Fruit fly (Drosophila melanogaster) whole organism, embryonic: Measurements from ENCODE around the gene Or7a.

ENCODE experiments used
- Antp ChIP-seq: fragments of 200-800 bp; sonication (Bioruptor generic); optimal IDR thresholded peaks from 3 replicates; lab custom pipeline; 2016; ENCODE audit warnings: missing biosample characterization, missing genetic modification characterization
- CG10267 ChIP-seq: fragments of 200-800 bp; sonication (Bioruptor generic); optimal IDR thresholded peaks from 2 replicates; lab custom pipeline; 2018; ENCODE audit warnings: missing biosample characterization, mild to moderate bottlenecking, missing genetic modification characterization, moderate library complexity
- CG10462 ChIP-seq: fragments of 200-800 bp; sonication (Bioruptor generic); optimal IDR thresholded peaks from 2 replicates; lab custom pipeline; 2016; ENCODE audit warnings: missing biosample characterization, missing genetic modification characterization
- CG13775 ChIP-seq: fragments of 200-800 bp; sonication (Bioruptor generic); optimal IDR thresholded peaks from 3 replicates; lab custom pipeline; 2017; ENCODE audit warnings: missing biosample characterization, mild to moderate bottlenecking, missing genetic modification characterization
- CG14710 ChIP-seq: fragments of 200-800 bp; sonication (Bioruptor generic); optimal IDR thresholded peaks from 3 replicates; lab custom pipeline; 2019; ENCODE audit warnings: missing biosample characterization, mild to moderate bottlenecking, missing genetic modification characterization, moderate library complexity
- CG15479 ChIP-seq: fragments of 200-800 bp; sonication (Bioruptor generic); optimal IDR thresholded peaks from 3 replicates; lab custom pipeline; 2019; ENCODE audit warnings: missing biosample characterization, mild to moderate bottlenecking, missing genetic modification characterization, moderate library complexity
- CG17385 ChIP-seq: fragments of 200-800 bp; sonication (Bioruptor generic); optimal IDR thresholded peaks from 3 replicates; lab custom pipeline; 2018; ENCODE audit warnings: missing biosample characterization, mild to moderate bottlenecking, missing genetic modification characterization
- CG18011 ChIP-seq: fragments of 200-800 bp; sonication (Bioruptor generic); optimal IDR thresholded peaks from 2 replicates; lab custom pipeline; 2017; ENCODE audit warnings: missing biosample characterization, missing genetic modification characterization, mild to moderate bottlenecking, moderate library complexity, missing genotype
- CG30431 ChIP-seq: fragments of 200-800 bp; sonication (Bioruptor generic); optimal IDR thresholded peaks from 2 replicates; lab custom pipeline; 2017; ENCODE audit warnings: missing biosample characterization, missing genetic modification characterization
- CG32767 ChIP-seq: fragments of 200-800 bp; sonication (Bioruptor generic); IDR thresholded peaks from 2 replicates; pipeline ENCODE4 v1.3.6; 2022; ENCODE audit warnings: missing biosample characterization, missing genetic modification characterization
- CG42726 ChIP-seq: fragments of 200-800 bp; sonication (Bioruptor generic); IDR thresholded peaks from 2 replicates; pipeline ENCODE4 v1.3.6; 2022; ENCODE audit warnings: missing biosample characterization, missing genetic modification characterization; ENCODE audit not compliant: partially characterized antibody
- CG5180 ChIP-seq: fragments of 200-800 bp; sonication (Bioruptor generic); optimal IDR thresholded peaks from 3 replicates; lab custom pipeline; 2017; ENCODE audit warnings: missing biosample characterization, missing genetic modification characterization, mild to moderate bottlenecking, moderate library complexity, missing genetic modification reagents
- CG5245 ChIP-seq: fragments of 200-800 bp; sonication (Bioruptor generic); optimal IDR thresholded peaks from 3 replicates; lab custom pipeline; 2016; ENCODE audit warnings: missing biosample characterization, missing genetic modification characterization
- CG6272 ChIP-seq: fragments of 200-800 bp; sonication (Bioruptor generic); IDR thresholded peaks from 2 replicates; pipeline ENCODE4 v1.3.6; 2022; ENCODE audit warnings: missing biosample characterization, missing genetic modification characterization
- CG6854 ChIP-seq: fragments of 200-800 bp; sonication (Bioruptor generic); optimal IDR thresholded peaks from 3 replicates; lab custom pipeline; 2017; ENCODE audit warnings: missing biosample characterization, mild to moderate bottlenecking, missing genetic modification characterization
- CTCF ChIP-seq: fragments of 200-800 bp; sonication (Bioruptor generic); optimal IDR thresholded peaks from 2 replicates; lab custom pipeline; 2017; ENCODE audit warnings: missing biosample characterization, mild to moderate bottlenecking, missing genetic modification characterization, moderate library complexity
- Dp ChIP-seq: fragments of 200-800 bp; sonication (Bioruptor generic); optimal IDR thresholded peaks from 2 replicates; lab custom pipeline; 2018; ENCODE audit warnings: missing biosample characterization, mild to moderate bottlenecking, missing genetic modification characterization, moderate library complexity
- Dref ChIP-seq: fragments of 200-800 bp; sonication (Bioruptor generic); IDR thresholded peaks from 2 replicates; pipeline ENCODE4 v1.3.6; 2022; ENCODE audit warnings: missing biosample characterization, missing genetic modification characterization
- E2f1 ChIP-seq: fragments of 200-800 bp; sonication (Bioruptor generic); IDR thresholded peaks from 2 replicates; pipeline ENCODE4 v1.3.6; 2022; ENCODE audit warnings: missing biosample characterization, missing genetic modification characterization
- ERR ChIP-seq: fragments of 200-800 bp; sonication (Bioruptor generic); optimal IDR thresholded peaks from 2 replicates; lab custom pipeline; 2016; ENCODE audit warnings: missing biosample characterization, missing genetic modification characterization
- Eip74EF ChIP-seq, 2 experiments: fragments of 200-800 bp in 1 of 2; fragments of >200 bp in 1 of 2; sonication (Bioruptor generic) in 1 of 2; optimal IDR thresholded peaks; 2 replicates each; lab custom pipeline; 2017 to 2019; ENCODE audit warnings: missing biosample characterization in 2 of 2, missing genetic modification characterization in 2 of 2, mild to moderate bottlenecking in 1 of 2, moderate library complexity in 1 of 2
- Gsc ChIP-seq: fragments of 200-800 bp; sonication (Bioruptor generic); IDR thresholded peaks from 2 replicates; pipeline ENCODE4 v1.3.6; 2022; ENCODE audit warnings: missing biosample characterization, missing genetic modification characterization
- HLH4C ChIP-seq: fragments of 200-800 bp; sonication (Bioruptor generic); IDR thresholded peaks from 3 replicates; pipeline ENCODE4 v1.3.6; 2022; ENCODE audit warnings: missing biosample characterization, missing genetic modification characterization; ENCODE audit not compliant: partially characterized antibody
- Hmr ChIP-seq: fragments of 200-800 bp; sonication (Bioruptor generic); optimal IDR thresholded peaks from 3 replicates; lab custom pipeline; 2017; ENCODE audit warnings: mild to moderate bottlenecking, missing biosample characterization, missing genetic modification reagents, missing genetic modification characterization
- MBD-R2 ChIP-seq: fragments of 200-800 bp; sonication (Bioruptor generic); IDR thresholded peaks from 2 replicates; pipeline ENCODE4 v1.3.6; 2022; ENCODE audit warnings: missing biosample characterization, missing genetic modification characterization
- MESR4 ChIP-seq: fragments of 200-800 bp; sonication (Bioruptor generic); optimal IDR thresholded peaks from 2 replicates; lab custom pipeline; 2018; ENCODE audit warnings: missing biosample characterization, mild to moderate bottlenecking, missing genetic modification characterization, moderate library complexity
- Rfx ChIP-seq: fragments of 200-800 bp; sonication (Bioruptor generic); IDR thresholded peaks from 2 replicates; pipeline ENCODE4 v1.3.6; 2022; ENCODE audit warnings: missing biosample characterization, missing genetic modification characterization
- al ChIP-seq: fragments of 200-800 bp; sonication (Bioruptor generic); IDR thresholded peaks from 2 replicates; pipeline ENCODE4 v1.3.6; 2022; ENCODE audit warnings: missing biosample characterization, missing genetic modification characterization
- bbx ChIP-seq: fragments of 200-800 bp; sonication (Bioruptor generic); IDR thresholded peaks from 2 replicates; pipeline ENCODE4 v1.3.6; 2022; ENCODE audit warnings: missing biosample characterization, missing genetic modification characterization; ENCODE audit not compliant: partially characterized antibody
- bcd ChIP-seq: fragments of 200-800 bp; sonication (Bioruptor generic); optimal IDR thresholded peaks from 2 replicates; lab custom pipeline; 2017; ENCODE audit warnings: missing biosample characterization, mild to moderate bottlenecking, missing genetic modification characterization
- cas ChIP-seq: fragments of 200-800 bp; sonication (Bioruptor generic); IDR thresholded peaks from 2 replicates; pipeline ENCODE4 v1.3.6; 2022; ENCODE audit warnings: missing biosample characterization, missing genetic modification characterization
- cato ChIP-seq: fragments of 200-800 bp; sonication (Bioruptor generic); optimal IDR thresholded peaks from 2 replicates; lab custom pipeline; 2016; ENCODE audit warnings: missing biosample characterization, missing genetic modification characterization, borderline replicate concordance
- croc ChIP-seq: fragments of 200-800 bp; sonication (Bioruptor generic); conservative IDR thresholded peaks from 3 replicates; pipeline ENCODE4 v1.3.6; 2022; ENCODE audit warnings: missing biosample characterization, missing genetic modification characterization
- dimm ChIP-seq: fragments of 200-800 bp; sonication (Bioruptor generic); IDR thresholded peaks from 2 replicates; pipeline ENCODE4 v1.3.6; 2022; ENCODE audit warnings: missing biosample characterization, missing genetic modification characterization
- ewg ChIP-seq: fragments of 200-800 bp; sonication (Bioruptor generic); optimal IDR thresholded peaks from 3 replicates; lab custom pipeline; 2017; ENCODE audit warnings: mild to moderate bottlenecking, missing biosample characterization, missing genetic modification reagents, missing genetic modification characterization
- fru ChIP-seq: fragments of >200 bp; optimal IDR thresholded peaks from 2 replicates; lab custom pipeline; 2017
- gcm ChIP-seq: fragments of 200-800 bp; sonication (Bioruptor generic); optimal IDR thresholded peaks from 2 replicates; lab custom pipeline; 2019; ENCODE audit warnings: missing biosample characterization, mild to moderate bottlenecking, missing genetic modification characterization, moderate library complexity
- gcm2 ChIP-seq: fragments of 200-800 bp; sonication (Bioruptor generic); optimal IDR thresholded peaks from 2 replicates; lab custom pipeline; 2016; ENCODE audit warnings: missing biosample characterization, missing genetic modification characterization
- gfzf ChIP-seq: fragments of 200-800 bp; sonication (Bioruptor generic); optimal IDR thresholded peaks from 2 replicates; lab custom pipeline; 2016; ENCODE audit warnings: missing biosample characterization, mild to moderate bottlenecking, missing genetic modification characterization, moderate library complexity
- insv ChIP-seq, 2 experiments: fragments of 200-800 bp; sonication (Bioruptor generic); optimal IDR thresholded peaks; 3 replicates each; lab custom pipeline; 2016 to 2018; ENCODE audit warnings: missing biosample characterization in 2 of 2, missing genetic modification characterization in 2 of 2
- knrl ChIP-seq: fragments of 200-800 bp; sonication (Bioruptor generic); IDR thresholded peaks from 3 replicates; pipeline ENCODE4 v1.3.6; 2022; ENCODE audit warnings: missing biosample characterization, missing genetic modification characterization; ENCODE audit not compliant: partially characterized antibody
- nau ChIP-seq: fragments of 200-800 bp; sonication (Bioruptor generic); optimal IDR thresholded peaks from 3 replicates; lab custom pipeline; 2017; ENCODE audit warnings: missing biosample characterization, mild to moderate bottlenecking, missing genetic modification characterization, missing genetic modification reagents
- oc ChIP-seq: fragments of 200-800 bp; sonication (Bioruptor generic); optimal IDR thresholded peaks from 2 replicates; lab custom pipeline; 2018; ENCODE audit warnings: missing biosample characterization, mild to moderate bottlenecking, missing genetic modification characterization, moderate library complexity
- onecut ChIP-seq: fragments of 200-800 bp; sonication (Bioruptor generic); IDR thresholded peaks from 2 replicates; pipeline ENCODE4 v1.3.6; 2022; ENCODE audit warnings: missing biosample characterization, missing genetic modification characterization
- psq ChIP-seq: fragments of 200-800 bp; sonication (Bioruptor generic); optimal IDR thresholded peaks from 2 replicates; lab custom pipeline; 2017; ENCODE audit warnings: missing biosample characterization, missing genetic modification characterization
- pzg ChIP-seq: fragments of 200-800 bp; sonication (Bioruptor generic); optimal IDR thresholded peaks from 3 replicates; lab custom pipeline; 2018; ENCODE audit warnings: missing biosample characterization, mild to moderate bottlenecking, missing genetic modification characterization, moderate library complexity
- sens ChIP-seq: fragments of 200-800 bp; sonication (Bioruptor generic); peaks from one replicate; lab custom pipeline; 2016; ENCODE audit warnings: missing biosample characterization, missing genetic modification characterization
- sens-2 ChIP-seq: fragments of 200-800 bp; sonication (Bioruptor generic); IDR thresholded peaks from 2 replicates; pipeline ENCODE4 v1.3.6; 2022; ENCODE audit warnings: missing biosample characterization, missing genetic modification characterization

The Or7a gene

DNA sequence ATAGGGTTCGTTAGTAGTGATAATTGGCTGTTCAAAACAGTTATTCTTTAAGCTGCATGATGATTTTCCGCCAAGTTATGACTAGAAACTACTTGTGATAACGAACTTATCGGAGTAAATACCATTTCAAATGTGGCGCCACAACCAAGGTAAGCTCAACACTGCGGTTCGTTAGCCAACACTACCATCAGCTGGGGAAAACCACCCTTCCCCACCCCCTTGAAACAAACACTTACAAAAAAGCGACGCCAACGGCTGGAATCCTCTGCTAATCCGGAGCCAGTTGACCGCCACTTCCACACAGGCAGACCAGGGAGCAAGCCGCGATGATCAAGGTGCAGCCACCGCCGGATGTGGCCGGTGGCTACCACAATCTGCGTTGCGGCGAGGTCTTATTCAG, 12.8 kb downstream of the Or7a start, which contains the start of gene CG18262 (continued):
- TF ChIP-seq bcd (GFP tag; lab: Kevin White, UChicago) (no peak), gcm2 (GFP tag; lab: Kevin White, UChicago) (no peak), pzg (peak; percentile 49), Dp (GFP tag; lab: Kevin White, UChicago) (peak; percentile 83), CG42726 (GFP tag; lab: Robert Waterston, UW) (no peak)

dm6 chrX:8152077-8152476, 13.4 kb downstream of the Or7a start, which contains the start of gene Gbeta5:
TSS of gene Gbeta5 (minus strand) at chrX:8152275.
- peak; percentile 53 for TF ChIP-seq onecut
- TF ChIP-seq CG32767 (GFP tag; lab: Robert Waterston, UW): peak; percentile 70; the same call in 1 of the 2 replicates
- peak in 1 of 2 experiments; percentile 83 for TF ChIP-seq insv (GFP tag; optimal IDR thresholded peaks at IDR 0.05; lab: Kevin White, UChicago)
- TF ChIP-seq fru: no peak
- TF ChIP-seq knrl: no peak
- TF ChIP-seq sens (GFP tag; lab: Kevin White, UChicago): peak; percentile 15
- TF ChIP-seq bbx (GFP tag; lab: Robert Waterston, UW): peak; percentile 14; the same call in 1 of the 2 replicates
- TF ChIP-seq gcm (GFP tag; lab: Kevin White, UChicago): no peak
- peak; percentile 17 for TF ChIP-seq CG14710
- peak; percentile 66 for TF ChIP-seq MESR4 (GFP tag; lab: Kevin White, UChicago)
- no peak for TF ChIP-seq CG15479 (GFP tag; lab: Kevin White, UChicago)
- TF ChIP-seq CG5245 (GFP tag; lab: Kevin White, UChicago): no peak
- no peak for TF ChIP-seq nau
- TF ChIP-seq cas (GFP tag; lab: Robert Waterston, UW): no peak
- TF ChIP-seq CG6854 (GFP tag; lab: Kevin White, UChicago): no peak
- TF ChIP-seq dimm (GFP tag; lab: Robert Waterston, UW): no peak
- TF ChIP-seq CG10462 (GFP tag; lab: Kevin White, UChicago): peak; percentile 17
- no peak for TF ChIP-seq Antp
- TF ChIP-seq MBD-R2 (GFP tag; lab: Robert Waterston, UW): 0 out of 2 replicates have a peak, but pooled peaks have one; percentile 8
- no peak for TF ChIP-seq psq
- no peak for TF ChIP-seq E2f1 (GFP tag; lab: Robert Waterston, UW)
- no peak for TF ChIP-seq croc (GFP tag; lab: Robert Waterston, UW)
- peak; percentile 49 for TF ChIP-seq Dref (GFP tag; lab: Robert Waterston, UW)

- TF ChIP-seq Hmr (GFP tag; lab: Kevin White, UChicago) (no peak), CG17385 (GFP tag; lab: Kevin White, UChicago) (no peak), ewg (GFP tag; lab: Kevin White, UChicago) (no peak), Gsc (GFP tag; lab: Robert Waterston, UW) (no peak), CG13775 (no peak), CG30431 (GFP tag; lab: Kevin White, UChicago) (no peak), CG15479 (GFP tag; lab: Kevin White, UChicago) (no peak), Eip74EF (GFP tag; optimal IDR thresholded peaks at IDR 0.05; lab: Kevin White, UChicago) (no peak), Dref (GFP tag; lab: Robert Waterston, UW) (peak; percentile 66), sens (GFP tag; lab: Kevin White, UChicago) (peak; percentile 86), pzg (peak; percentile 41), cato (GFP tag; lab: Kevin White, UChicago) (no peak), al (GFP tag; lab: Robert Waterston, UW) (no peak), sens-2 (peak; percentile 51), Rfx (GFP tag; lab: Robert Waterston, UW) (no peak), ERR (no peak), gfzf (peak; percentile 17), CG10267 (peak; percentile 31), CG18011 (GFP tag; lab: Kevin White, UChicago) (peak; percentile 23), CG5180 (GFP tag; lab: Kevin White, UChicago) (no peak), CG14710 (peak; percentile 33), HLH4C (GFP tag; lab: Robert Waterston, UW) (0 out of 3 replicates have a peak, but pooled peaks have one; percentile 34), CTCF (GFP tag; lab: Kevin White, UChicago) (peak; percentile 22), oc (tag; lab: Kevin White, UChicago) (no peak), CG6272 (no peak), MBD-R2 (GFP tag; lab: Robert Waterston, UW) (peak; percentile 61; the same call in 1 of the 2 replicates)
These were observed 17.0 kb downstream of the Or7a start, which contains the start of gene CG10959 for dm6 chrX:8148556-8148955. TSS of gene CG10959 (plus strand) at chrX:8148783.
